Worm (Caenorhabditis elegans) whole organism, young adult: ENCODE results near the gene F13D12.8.

Source experiments
- D2030.7 ChIP-seq: fragments of 200-800 bp; sonication (Bioruptor generic); IDR thresholded peaks from 2 replicates; pipeline ENCODE4 v1.3.6; 2022; ENCODE audit warnings: missing genetic modification reagents, missing genetic modification characterization, missing compliant biosample characterization
- F23B12.7 ChIP-seq: sonication (generic microtip); optimal IDR thresholded peaks from 2 replicates; lab custom pipeline; 2017; ENCODE audit warnings: missing genetic modification characterization, mild to moderate bottlenecking, missing compliant biosample characterization, antibody characterized with exemption, moderate library complexity; ENCODE audit not compliant: insufficient read depth
- Y53F4B.3 ChIP-seq: fragments of 200-800 bp; sonication (Bioruptor generic); IDR thresholded peaks from 2 replicates; pipeline ENCODE4 v1.3.6; 2022; ENCODE audit warnings: missing genetic modification reagents, missing genetic modification characterization, missing compliant biosample characterization
- ZK185.1 ChIP-seq: sonication (generic microtip); optimal IDR thresholded peaks from 2 replicates; lab custom pipeline; 2016; ENCODE audit warnings: mild to moderate bottlenecking, missing genetic modification characterization, missing compliant biosample characterization; ENCODE audit not compliant: poor library complexity, severe bottlenecking
- cebp-1 ChIP-seq, 2 experiments: fragments of 200-800 bp in 1 of 2; sonication (Bioruptor generic) in 1 of 2; sonication (generic microtip) in 1 of 2; IDR thresholded peaks in 1 of 2; optimal IDR thresholded peaks in 1 of 2; 2 replicates each; pipeline versions ENCODE4 v1.3.6 to Lab custom; 2017 to 2022; ENCODE audit warnings: missing compliant biosample characterization in 2 of 2, missing genetic modification characterization in 2 of 2, mild to moderate bottlenecking in 1 of 2, missing genetic modification reagents in 1 of 2, moderate library complexity in 1 of 2
- ceh-27 ChIP-seq: fragments of 200-800 bp; sonication (Bioruptor generic); optimal IDR thresholded peaks from 2 replicates; lab custom pipeline; 2018; ENCODE audit warnings: mild to moderate bottlenecking, missing genetic modification characterization, moderate library complexity, missing compliant biosample characterization
- dox-1 ChIP-seq: fragments of 200-800 bp; sonication (Bioruptor generic); IDR thresholded peaks from 2 replicates; pipeline ENCODE4 v1.3.6; 2022; ENCODE audit warnings: missing genetic modification reagents, missing genetic modification characterization, missing compliant biosample characterization
- egl-18 ChIP-seq: fragments of 200-800 bp; sonication (Bioruptor generic); IDR thresholded peaks from 2 replicates; pipeline ENCODE4 v1.3.6; 2022; ENCODE audit warnings: missing genetic modification reagents, missing genetic modification characterization, missing compliant biosample characterization
- gei-17 ChIP-seq: fragments of 200-800 bp; sonication (Bioruptor generic); optimal IDR thresholded peaks from 2 replicates; lab custom pipeline; 2018; ENCODE audit warnings: mild to moderate bottlenecking, missing genetic modification characterization, missing compliant biosample characterization
- him-1 ChIP-seq: sonication (generic microtip); optimal IDR thresholded peaks from 2 replicates; lab custom pipeline; 2016; ENCODE audit warnings: missing genotype, missing genetic modification reagents, missing genetic modification characterization, missing compliant biosample characterization
- hlh-26 ChIP-seq: fragments of 200-800 bp; sonication (Bioruptor generic); conservative IDR thresholded peaks from 2 replicates; pipeline ENCODE4 v1.3.6; 2022; ENCODE audit warnings: missing genetic modification reagents, missing genetic modification characterization, missing compliant biosample characterization
- hrde-1 ChIP-seq: sonication (generic microtip); optimal IDR thresholded peaks from 2 replicates; lab custom pipeline; 2016; ENCODE audit warnings: missing genetic modification characterization, mild to moderate bottlenecking, missing compliant biosample characterization, moderate library complexity, missing genotype, missing genetic modification reagents, borderline replicate concordance
- let-607 ChIP-seq, 2 experiments: fragments of 200-800 bp in 1 of 2; sonication (Bioruptor generic) in 1 of 2; sonication (generic microtip) in 1 of 2; optimal IDR thresholded peaks; 2 replicates each; lab custom pipeline; 2016 to 2018; ENCODE audit warnings: mild to moderate bottlenecking in 2 of 2, missing compliant biosample characterization in 2 of 2, missing genetic modification characterization in 2 of 2, moderate library complexity in 2 of 2, missing genotype in 1 of 2
- lin-35 ChIP-seq, 3 experiments: fragments of 150-350 bp in 2 of 3; sonication (generic microtip) in 1 of 3; optimal IDR thresholded peaks; 2 replicates each; lab custom pipeline; 2014 to 2018; ENCODE audit warnings: missing biosample characterization in 3 of 3, missing genetic modification characterization in 3 of 3, missing genetic modification reagents in 3 of 3
- mcd-1 ChIP-seq: fragments of 200-800 bp; sonication (Bioruptor generic); IDR thresholded peaks from 2 replicates; pipeline ENCODE4 v1.3.6; 2022; ENCODE audit warnings: missing genetic modification reagents, missing genetic modification characterization, missing compliant biosample characterization
- nfya-2 ChIP-seq: fragments of 200-800 bp; sonication (Bioruptor generic); IDR thresholded peaks from 2 replicates; pipeline ENCODE4 v1.3.6; 2022; ENCODE audit warnings: missing genetic modification reagents, missing genetic modification characterization, missing compliant biosample characterization
- nfyb-1 ChIP-seq: fragments of 200-800 bp; sonication (Bioruptor generic); IDR thresholded peaks from 2 replicates; pipeline ENCODE4 v1.3.6; 2022; ENCODE audit warnings: missing genetic modification reagents, missing genetic modification characterization, missing compliant biosample characterization
- nhr-27 ChIP-seq: fragments of 200-800 bp; sonication (Bioruptor generic); optimal IDR thresholded peaks from 2 replicates; lab custom pipeline; 2018; ENCODE audit warnings: mild to moderate bottlenecking, missing genetic modification characterization, moderate library complexity, missing compliant biosample characterization
- nhr-90 ChIP-seq: sonication (generic microtip); optimal IDR thresholded peaks from 2 replicates; lab custom pipeline; 2016; ENCODE audit warnings: missing genotype, mild to moderate bottlenecking, missing genetic modification characterization, missing compliant biosample characterization
- snpc-1.1 ChIP-seq: sonication (generic microtip); optimal IDR thresholded peaks from 2 replicates; lab custom pipeline; 2017; ENCODE audit warnings: missing genetic modification characterization, mild to moderate bottlenecking, missing compliant biosample characterization, antibody characterized with exemption, moderate library complexity, missing genotype, missing genetic modification reagents; ENCODE audit not compliant: insufficient read depth
- snpc-1.3 ChIP-seq: sonication (generic microtip); optimal IDR thresholded peaks from 2 replicates; lab custom pipeline; 2017; ENCODE audit warnings: missing genetic modification characterization, mild to moderate bottlenecking, missing compliant biosample characterization, antibody characterized with exemption, moderate library complexity, missing genotype, missing genetic modification reagents; ENCODE audit not compliant: insufficient read depth
- snpc-3.4 ChIP-seq: sonication (generic microtip); optimal IDR thresholded peaks from 2 replicates; lab custom pipeline; 2017; ENCODE audit warnings: missing genetic modification characterization, mild to moderate bottlenecking, missing compliant biosample characterization, antibody characterized with exemption, moderate library complexity, missing genotype, missing genetic modification reagents
- snpc-4 ChIP-seq, 5 experiments: fragments of 150-350 bp in 1 of 5; sonication (generic microtip) in 4 of 5; optimal IDR thresholded peaks; 2 replicates each; lab custom pipeline; 2014 to 2018; ENCODE audit warnings: missing genetic modification characterization in 5 of 5, missing biosample characterization in 3 of 5, antibody characterized with exemption in 2 of 5, mild to moderate bottlenecking in 2 of 5, missing compliant biosample characterization in 2 of 5, missing genotype in 2 of 5, moderate library complexity in 2 of 5, missing genetic modification reagents in 1 of 5
- sptf-2 ChIP-seq: fragments of 200-800 bp; sonication (Bioruptor generic); optimal IDR thresholded peaks from 2 replicates; lab custom pipeline; 2018; ENCODE audit warnings: mild to moderate bottlenecking, missing genetic modification characterization, missing compliant biosample characterization
- tbp1 ChIP-seq: fragments of 200-800 bp; sonication (Bioruptor generic); optimal IDR thresholded peaks from 2 replicates; lab custom pipeline; 2018; ENCODE audit warnings: mild to moderate bottlenecking, missing genetic modification characterization, missing compliant biosample characterization
- zfh-2 ChIP-seq: fragments of 200-800 bp; sonication (Bioruptor generic); conservative IDR thresholded peaks from 2 replicates; pipeline ENCODE4 v1.3.6; 2022; ENCODE audit warnings: missing genetic modification reagents, missing genetic modification characterization, missing compliant biosample characterization
- ztf-18 ChIP-seq: sonication (generic microtip); optimal IDR thresholded peaks from 2 replicates; lab custom pipeline; 2016; ENCODE audit warnings: missing genotype, mild to moderate bottlenecking, missing genetic modification characterization, missing compliant biosample characterization
- ztf-22 ChIP-seq: fragments of 200-800 bp; sonication (Bioruptor generic); optimal IDR thresholded peaks from 2 replicates; lab custom pipeline; 2018; ENCODE audit warnings: mild to moderate bottlenecking, missing genetic modification characterization, moderate library complexity, missing compliant biosample characterization
- ztf-3 ChIP-seq: fragments of 200-800 bp; sonication (Bioruptor generic); optimal IDR thresholded peaks from 2 replicates; lab custom pipeline; 2018; ENCODE audit warnings: mild to moderate bottlenecking, missing genetic modification characterization, missing compliant biosample characterization

Gene F13D12.8

ce11 chrII:11756684-11757107 lies 24.3 kb upstream of the F13D12.8 start (continued):
- no peak for TF ChIP-seq egl-18 (GFP tag; lab: Robert Waterston, UW)
- TF ChIP-seq ZK185.1: peak; percentile 12
- peak; percentile 59 for TF ChIP-seq ztf-18 (tag; lab: Kevin White, UChicago)
- peak; percentile 92 for TF ChIP-seq nfyb-1 (GFP tag; lab: Robert Waterston, UW)
- no peak for TF ChIP-seq sptf-2 (GFP tag; lab: Kevin White, UChicago)
- TF ChIP-seq dox-1 (GFP tag; lab: Robert Waterston, UW): peak; percentile 77
- peak; percentile 33; the same call in 1 of the 2 replicates for TF ChIP-seq mcd-1 (GFP tag; lab: Robert Waterston, UW)
- no peak for TF ChIP-seq hlh-26
- peak; percentile 59 for TF ChIP-seq tbp1 (GFP tag; lab: Kevin White, UChicago)
- peak; percentile 45 for TF ChIP-seq snpc-3.4 (tag; lab: Kevin White, UChicago)
- TF ChIP-seq gei-17 (GFP tag; lab: Kevin White, UChicago): peak; percentile 15
- peak; percentile 24 for TF ChIP-seq nhr-90 (tag; lab: Kevin White, UChicago)
- no peak for TF ChIP-seq nfya-2
- TF ChIP-seq ztf-22 (GFP tag; lab: Kevin White, UChicago): peak; percentile 24
- 0 out of 2 replicates have a peak, but pooled peaks have one; percentile 11 for TF ChIP-seq D2030.7 (GFP tag; lab: Robert Waterston, UW)
- TF ChIP-seq let-607 (tag; optimal IDR thresholded peaks at IDR 0.05; lab: Kevin White, UChicago): peak in 1 of 2 experiments; percentile 65
- no peak for TF ChIP-seq snpc-1.3 (tag; lab: Kevin White, UChicago)
- TF ChIP-seq nhr-27 (tag; lab: Kevin White, UChicago): no peak
- TF ChIP-seq ztf-3: peak; percentile 49
- TF ChIP-seq Y53F4B.3: no peak

ce11 chrII:11753186-11753585 lies 20.8 kb upstream of the F13D12.8 start:
- TF ChIP-seq hrde-1 (tag; lab: Kevin White, UChicago) (no peak), him-1 (tag; lab: Kevin White, UChicago) (no peak), snpc-4 (GFP tag; optimal IDR thresholded peaks at IDR 0.05; lab: Kevin White, UChicago) (no peak), snpc-4 (tag; optimal IDR thresholded peaks at IDR 0.05; lab: Kevin White, UChicago) (peak in 3 of 4 experiments; percentile 51 to 79 (median 76)), snpc-1.1 (peak; percentile 16), nfyb-1 (GFP tag; lab: Robert Waterston, UW) (no peak), F23B12.7 (tag; lab: Kevin White, UChicago) (no peak)
- TF ChIP-seq, all 124 proteins: peak for 2

- TF ChIP-seq tbp1 (GFP tag; lab: Kevin White, UChicago): no peak
- TF ChIP-seq hrde-1 (tag; lab: Kevin White, UChicago): no peak
- TF ChIP-seq ceh-27: peak; percentile 25
- peak in 1 of 3 experiments; percentile 23 for TF ChIP-seq lin-35 (GFP tag; optimal IDR thresholded peaks at IDR 0.05; lab: Kevin White, UChicago)
- TF ChIP-seq zfh-2 (GFP tag; lab: Robert Waterston, UW): peak; percentile 62
- no peak for TF ChIP-seq cebp-1 (GFP tag; IDR thresholded peaks at IDR 0.05; lab: Robert Waterston, UW)
- peak; percentile 63 for TF ChIP-seq cebp-1 (tag; optimal IDR thresholded peaks at IDR 0.05; lab: Kevin White, UChicago)
Observed at ce11 chrII:11751615-11752174, 19.3 kb upstream of the F13D12.8 start.
